Worm (Caenorhabditis elegans): ENCODE results near the gene ssu-2.

The ssu-2 gene

DNA sequence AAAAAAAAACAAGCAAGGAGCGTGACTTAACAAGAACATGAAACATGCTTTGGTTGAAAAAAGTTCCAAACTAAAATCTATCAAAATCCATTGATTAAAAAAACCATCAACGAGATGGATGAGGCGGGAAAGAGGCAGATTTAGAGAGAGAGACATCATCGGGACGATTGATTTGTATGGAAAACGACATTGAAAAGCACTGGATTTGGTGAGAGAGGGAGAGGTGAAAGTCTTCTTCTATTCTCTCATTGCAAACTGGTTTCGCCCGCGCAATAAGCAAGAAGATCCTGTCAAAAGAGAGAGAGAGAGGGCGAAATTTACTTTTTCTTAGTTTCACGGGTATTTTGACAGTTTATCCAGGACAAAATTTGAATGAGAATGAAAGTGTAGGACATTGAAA, 24.1 kb downstream of the ssu-2 start:
- TF ChIP-seq med-1 (GFP tag; optimal IDR thresholded peaks at IDR 0.05; ENCODE audit: insufficient read depth) (no peak), ztf-29 (GFP tag; IDR thresholded peaks at IDR 0.05) (no peak), cog-1 (tag; optimal IDR thresholded peaks at IDR 0.05) (no peak), klf-2 (GFP tag; conservative IDR thresholded peaks at IDR 0.05) (no peak), T22C8.4 (GFP tag; IDR thresholded peaks at IDR 0.05) (no peak), ztf-23 (GFP tag; IDR thresholded peaks at IDR 0.05) (no peak), ref-1 (GFP tag; conservative IDR thresholded peaks at IDR 0.05) (no peak), flt-1 (GFP tag; IDR thresholded peaks at IDR 0.05) (no peak), tab-1 (GFP tag; IDR thresholded peaks at IDR 0.05) (no peak)

DNA sequence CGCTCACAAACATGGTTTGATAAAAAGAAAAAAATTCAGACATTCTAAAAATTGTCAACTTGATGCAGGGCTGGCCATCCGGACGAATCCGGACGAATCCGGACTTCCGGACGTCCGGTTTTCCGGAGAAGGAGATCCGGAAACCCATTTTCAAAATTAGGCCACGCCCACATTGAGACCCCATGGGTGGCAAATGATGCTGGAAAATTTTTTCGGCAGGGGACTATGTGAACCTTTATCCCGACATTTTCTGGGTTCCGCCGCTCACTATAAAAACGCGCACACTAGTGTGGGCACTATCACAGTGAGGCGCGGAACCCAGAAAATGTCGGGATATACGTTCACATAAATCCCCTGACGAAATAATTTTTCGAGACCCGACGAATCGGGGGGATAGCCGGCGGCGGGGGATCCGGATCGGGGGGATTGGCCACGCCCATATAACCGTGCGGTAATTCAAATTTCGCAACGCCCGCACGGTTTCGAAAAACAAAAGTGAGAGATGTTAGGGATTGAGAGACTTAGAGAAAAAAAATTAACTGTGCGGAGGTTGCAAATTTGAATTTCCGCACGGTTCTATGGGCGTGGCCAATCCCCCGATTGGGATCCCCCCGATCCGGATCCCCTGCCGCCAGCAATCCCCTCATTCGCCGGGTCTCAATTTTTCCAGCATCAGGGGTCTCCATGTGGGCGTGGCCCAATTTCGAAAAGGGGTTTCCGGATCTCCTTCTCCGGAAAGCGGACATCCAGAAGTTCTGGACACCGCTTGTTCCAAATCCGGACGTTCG, 26.9 kb downstream of the ssu-2 start:
- no peak for TF ChIP-seq T22C8.4 (GFP tag; IDR thresholded peaks at IDR 0.05)
- TF ChIP-seq ref-1 (GFP tag; conservative IDR thresholded peaks at IDR 0.05) = no peak
- no peak for TF ChIP-seq med-1 (GFP tag; optimal IDR thresholded peaks at IDR 0.05; ENCODE audit: insufficient read depth)
- no peak for TF ChIP-seq ztf-23 (GFP tag; IDR thresholded peaks at IDR 0.05)
- no peak for TF ChIP-seq tab-1 (GFP tag; IDR thresholded peaks at IDR 0.05)
- TF ChIP-seq flt-1 (GFP tag; IDR thresholded peaks at IDR 0.05) = no peak
- TF ChIP-seq ztf-29 (GFP tag; IDR thresholded peaks at IDR 0.05) = no peak
- no peak for TF ChIP-seq klf-2 (GFP tag; conservative IDR thresholded peaks at IDR 0.05)
- no peak for TF ChIP-seq cog-1 (tag; optimal IDR thresholded peaks at IDR 0.05)

DNA sequence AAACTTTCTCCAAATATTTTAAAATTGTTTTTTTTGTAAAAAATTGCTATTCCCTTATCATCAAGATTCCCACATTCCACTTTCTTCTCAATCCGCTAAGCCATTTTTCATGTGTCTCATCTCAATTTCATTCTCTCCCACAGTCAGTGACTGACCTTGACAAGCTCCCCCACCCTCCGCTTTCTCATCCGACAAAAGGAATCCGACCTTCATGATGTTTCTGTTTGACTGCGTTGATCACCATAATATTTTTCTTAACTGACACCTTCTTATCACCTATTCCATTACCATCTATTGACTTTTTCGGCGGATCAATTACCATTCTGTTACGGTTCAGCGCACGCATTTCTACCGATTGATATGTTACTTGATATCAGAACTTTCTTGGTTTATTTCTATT, 28.0 kb downstream of the ssu-2 start:
- TF ChIP-seq ztf-29 (GFP tag; IDR thresholded peaks at IDR 0.05) = no peak
- no peak for TF ChIP-seq klf-2 (GFP tag; conservative IDR thresholded peaks at IDR 0.05)
- TF ChIP-seq ztf-23 (GFP tag; IDR thresholded peaks at IDR 0.05) = no peak
- no peak for TF ChIP-seq med-1 (GFP tag; optimal IDR thresholded peaks at IDR 0.05; ENCODE audit: insufficient read depth)
- TF ChIP-seq cog-1 (tag; optimal IDR thresholded peaks at IDR 0.05) = no peak
- no peak for TF ChIP-seq tab-1 (GFP tag; IDR thresholded peaks at IDR 0.05)
- no peak for TF ChIP-seq T22C8.4 (GFP tag; IDR thresholded peaks at IDR 0.05)
- TF ChIP-seq ref-1 (GFP tag; conservative IDR thresholded peaks at IDR 0.05) = no peak
- no peak for TF ChIP-seq flt-1 (GFP tag; IDR thresholded peaks at IDR 0.05)

DNA sequence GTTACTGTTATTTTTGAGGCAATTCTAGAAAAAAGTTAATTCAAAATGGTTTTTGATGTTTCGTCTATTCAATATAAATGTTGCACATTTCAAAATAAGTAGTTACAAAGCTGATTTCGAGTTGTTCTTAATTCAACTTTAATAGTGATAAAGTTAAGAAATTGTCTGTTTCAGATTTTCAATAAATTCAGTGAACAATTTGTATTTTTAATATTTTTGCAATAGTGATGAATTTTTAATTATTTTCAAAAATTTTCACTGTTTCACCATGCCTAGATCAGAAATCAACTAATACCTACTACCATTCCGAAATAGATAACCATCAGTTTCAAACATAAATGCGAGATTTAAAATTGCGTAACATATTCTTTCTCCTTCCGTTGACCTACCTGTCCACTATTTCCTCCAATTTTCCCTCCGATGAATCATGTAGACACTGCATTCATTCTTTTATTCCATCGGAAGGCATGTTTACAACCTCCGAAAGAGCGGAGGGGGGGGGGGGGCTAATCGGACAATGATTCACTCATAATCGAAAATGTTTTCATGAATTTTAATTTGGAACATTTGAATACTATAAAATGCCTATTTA, 29.1 kb downstream of the ssu-2 start:
- TF ChIP-seq T22C8.4 (GFP tag; IDR thresholded peaks at IDR 0.05) (no peak), med-1 (GFP tag; optimal IDR thresholded peaks at IDR 0.05; ENCODE audit: insufficient read depth) (no peak)

DNA sequence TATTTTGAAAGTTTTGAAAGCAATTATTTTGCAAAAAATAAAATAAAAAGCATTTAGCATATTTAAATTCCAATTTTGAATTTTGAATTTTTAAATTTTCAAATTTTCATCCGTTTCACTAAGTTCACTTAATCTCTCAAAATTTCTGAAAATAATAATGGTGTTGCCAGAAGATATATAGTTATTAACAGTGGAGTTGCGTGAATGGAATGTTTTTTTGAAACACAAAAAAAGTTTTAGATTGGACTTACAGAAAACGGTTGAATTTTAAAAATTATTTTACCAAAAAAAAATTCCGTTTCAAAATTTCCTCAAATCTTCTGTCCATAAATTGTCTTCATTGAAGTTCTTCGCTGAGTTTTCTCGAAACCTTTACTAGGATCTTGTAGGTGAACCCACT, 30.2 kb downstream of the ssu-2 start:
- TF ChIP-seq T22C8.4 (GFP tag; IDR thresholded peaks at IDR 0.05) (no peak), tab-1 (GFP tag; IDR thresholded peaks at IDR 0.05) (no peak)

DNA sequence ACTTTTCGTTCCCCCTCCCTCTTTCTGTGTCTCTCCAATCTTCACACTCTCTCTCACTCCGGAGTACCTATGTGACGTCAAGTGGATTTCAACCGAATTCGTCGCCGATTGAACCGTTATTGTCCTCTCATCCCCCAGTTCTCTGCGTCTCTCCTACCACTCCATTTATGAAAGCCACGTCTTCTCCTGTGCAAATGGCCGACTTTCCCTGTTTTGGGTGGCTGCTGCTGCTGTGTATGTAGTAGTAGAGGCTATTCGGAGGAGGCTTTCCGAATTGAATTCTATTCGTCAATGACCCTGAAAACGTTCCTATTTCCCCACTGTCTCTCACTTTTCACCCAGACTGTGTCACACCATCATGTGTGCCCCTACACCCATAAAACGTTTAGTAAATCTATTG, 30.7 kb downstream of the ssu-2 start:
- TF ChIP-seq T22C8.4 (GFP tag; IDR thresholded peaks at IDR 0.05) (no peak), cog-1 (tag; optimal IDR thresholded peaks at IDR 0.05) (no peak), tab-1 (GFP tag; IDR thresholded peaks at IDR 0.05) (no peak), flt-1 (GFP tag; IDR thresholded peaks at IDR 0.05) (no peak), ztf-29 (GFP tag; IDR thresholded peaks at IDR 0.05) (no peak), med-1 (GFP tag; optimal IDR thresholded peaks at IDR 0.05; ENCODE audit: insufficient read depth) (no peak), ref-1 (GFP tag; conservative IDR thresholded peaks at IDR 0.05) (no peak), klf-2 (GFP tag; conservative IDR thresholded peaks at IDR 0.05) (no peak), ztf-23 (GFP tag; IDR thresholded peaks at IDR 0.05) (no peak)

DNA sequence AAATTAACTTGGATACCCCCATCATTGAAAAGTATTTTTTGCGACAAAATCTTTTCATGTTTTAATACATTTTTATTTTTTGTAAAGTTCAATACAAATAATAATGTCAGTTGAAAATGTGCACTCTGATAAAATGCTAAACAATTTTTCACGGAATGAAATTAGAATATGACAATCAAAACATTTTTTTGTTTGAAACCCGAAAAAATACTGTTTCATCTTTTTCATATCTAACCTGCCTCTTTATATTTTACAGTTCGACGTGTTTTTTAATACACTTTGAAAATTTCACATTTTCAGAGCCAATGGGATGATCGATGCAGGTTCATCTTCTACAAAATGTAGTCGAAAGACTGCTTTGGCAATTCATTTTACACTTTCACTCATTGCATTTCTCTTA, 32.8 kb downstream of the ssu-2 start, which contains the start of gene clc-8:
TSS of gene clc-8 (plus strand) at position 301 of the 400 bp plus-strand sequence.
- no peak for TF ChIP-seq T22C8.4 (GFP tag; IDR thresholded peaks at IDR 0.05)
- TF ChIP-seq med-1 (GFP tag; optimal IDR thresholded peaks at IDR 0.05; ENCODE audit: insufficient read depth) = no peak
- no peak for TF ChIP-seq cog-1 (tag; optimal IDR thresholded peaks at IDR 0.05)
- no peak for TF ChIP-seq ztf-23 (GFP tag; IDR thresholded peaks at IDR 0.05)
- no peak for TF ChIP-seq ztf-29 (GFP tag; IDR thresholded peaks at IDR 0.05)
- no peak for TF ChIP-seq ref-1 (GFP tag; conservative IDR thresholded peaks at IDR 0.05)
- TF ChIP-seq klf-2 (GFP tag; conservative IDR thresholded peaks at IDR 0.05) = no peak
- TF ChIP-seq tab-1 (GFP tag; IDR thresholded peaks at IDR 0.05) = no peak
- no peak for TF ChIP-seq flt-1 (GFP tag; IDR thresholded peaks at IDR 0.05)

DNA sequence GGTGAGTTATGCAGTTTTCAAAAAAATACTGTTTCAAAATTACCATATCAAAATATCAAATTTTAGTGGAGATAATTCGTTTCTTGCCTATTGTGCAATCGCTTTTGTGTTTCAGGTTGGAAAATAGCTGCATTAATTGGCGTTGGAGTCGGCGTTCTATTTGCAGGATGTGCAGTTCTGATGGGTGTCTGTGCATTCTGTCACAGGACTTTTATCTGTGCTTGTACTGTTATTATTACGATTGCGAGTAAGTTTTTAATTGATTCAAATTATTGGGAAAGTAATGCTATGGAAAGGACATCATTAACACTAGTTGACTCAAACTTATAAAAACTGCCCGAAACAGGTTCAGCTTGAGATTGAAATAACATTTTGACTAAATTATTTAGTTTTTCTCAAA, 33.8 kb downstream of the ssu-2 start:
- TF ChIP-seq med-1 (GFP tag; optimal IDR thresholded peaks at IDR 0.05; ENCODE audit: insufficient read depth) = no peak
- no peak for TF ChIP-seq ztf-23 (GFP tag; IDR thresholded peaks at IDR 0.05)
- no peak for TF ChIP-seq klf-2 (GFP tag; conservative IDR thresholded peaks at IDR 0.05)
- TF ChIP-seq flt-1 (GFP tag; IDR thresholded peaks at IDR 0.05) = no peak
- TF ChIP-seq ref-1 (GFP tag; conservative IDR thresholded peaks at IDR 0.05) = no peak
- TF ChIP-seq cog-1 (tag; optimal IDR thresholded peaks at IDR 0.05) = no peak
- TF ChIP-seq T22C8.4 (GFP tag; IDR thresholded peaks at IDR 0.05) = no peak
- no peak for TF ChIP-seq ztf-29 (GFP tag; IDR thresholded peaks at IDR 0.05)
- no peak for TF ChIP-seq tab-1 (GFP tag; IDR thresholded peaks at IDR 0.05)

DNA sequence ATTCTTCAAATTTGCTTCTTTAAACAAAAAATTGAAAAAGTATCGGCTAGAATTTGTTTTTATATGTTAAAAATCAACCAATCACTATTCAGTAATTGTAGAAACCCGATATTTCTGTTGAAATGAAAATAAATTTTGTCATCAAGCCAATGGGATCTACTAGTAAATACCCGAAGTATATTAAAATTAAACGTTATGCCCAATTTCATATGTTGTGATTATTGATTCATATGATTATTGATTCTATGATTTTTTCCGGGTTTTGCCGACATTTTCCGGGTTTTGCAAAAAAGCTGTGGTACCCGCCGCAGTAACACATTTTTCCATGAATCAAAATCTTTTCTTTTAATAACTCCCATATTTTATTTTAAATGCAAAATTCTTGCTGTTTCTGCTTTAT, 34.5 kb downstream of the ssu-2 start:
- TF ChIP-seq ztf-29 (GFP tag; IDR thresholded peaks at IDR 0.05) (no peak), med-1 (GFP tag; optimal IDR thresholded peaks at IDR 0.05; ENCODE audit: insufficient read depth) (no peak), ztf-23 (GFP tag; IDR thresholded peaks at IDR 0.05) (no peak), flt-1 (GFP tag; IDR thresholded peaks at IDR 0.05) (no peak), klf-2 (GFP tag; conservative IDR thresholded peaks at IDR 0.05) (no peak), T22C8.4 (GFP tag; IDR thresholded peaks at IDR 0.05) (no peak), cog-1 (tag; optimal IDR thresholded peaks at IDR 0.05) (no peak), tab-1 (GFP tag; IDR thresholded peaks at IDR 0.05) (no peak), ref-1 (GFP tag; conservative IDR thresholded peaks at IDR 0.05) (no peak)

DNA sequence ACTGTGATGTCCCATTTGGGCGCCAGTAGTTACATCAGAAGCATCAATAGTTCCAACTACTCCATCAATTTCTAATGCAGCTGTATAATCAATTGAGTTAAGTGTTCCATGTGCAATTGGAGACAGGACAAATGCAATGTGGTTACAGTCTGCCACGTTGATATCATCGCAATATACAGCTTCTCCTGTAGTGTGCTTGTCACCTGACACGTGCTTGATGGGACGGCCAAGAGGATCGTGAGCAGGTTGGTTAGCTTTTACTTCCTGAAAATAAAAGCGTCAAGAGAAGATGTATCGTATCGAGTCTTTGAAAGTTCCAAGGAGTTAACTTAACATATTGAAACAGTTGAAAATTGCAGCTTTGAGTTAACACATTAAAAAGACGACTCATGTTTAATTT, 47.5 kb downstream of the ssu-2 start:
- no peak for TF ChIP-seq ref-1 (GFP tag; conservative IDR thresholded peaks at IDR 0.05)
- TF ChIP-seq ztf-29 (GFP tag; IDR thresholded peaks at IDR 0.05) = no peak
- no peak for TF ChIP-seq med-1 (GFP tag; optimal IDR thresholded peaks at IDR 0.05; ENCODE audit: insufficient read depth)
- TF ChIP-seq T22C8.4 (GFP tag; IDR thresholded peaks at IDR 0.05) = no peak
- no peak for TF ChIP-seq ztf-23 (GFP tag; IDR thresholded peaks at IDR 0.05)
- TF ChIP-seq cog-1 (tag; optimal IDR thresholded peaks at IDR 0.05) = no peak
- no peak for TF ChIP-seq flt-1 (GFP tag; IDR thresholded peaks at IDR 0.05)
- no peak for TF ChIP-seq klf-2 (GFP tag; conservative IDR thresholded peaks at IDR 0.05)
- no peak for TF ChIP-seq tab-1 (GFP tag; IDR thresholded peaks at IDR 0.05)

Measured in whole organism, midembryonic.